Worm (Caenorhabditis elegans): ENCODE measurements around the gene ZK616.8.

ce11 chrIV:5381334-5381733, 30.7 kb downstream of the ZK616.8 start, which contains the start of gene F41H10.2:
- TF ChIP-seq nhr-23 (tag; optimal IDR thresholded peaks at IDR 0.05) (no peak), aly-2 (tag; optimal IDR thresholded peaks at IDR 0.05) (no peak), nhr-25 (tag; optimal IDR thresholded peaks at IDR 0.05) (no peak), nhr-10 (tag; optimal IDR thresholded peaks at IDR 0.05) (no peak), nhr-77 (tag; optimal IDR thresholded peaks at IDR 0.05) (no peak), blmp-1 (tag; optimal IDR thresholded peaks at IDR 0.05; ENCODE audit: insufficient read depth) (no peak), unc-62 (GFP tag; optimal IDR thresholded peaks at IDR 0.05) (no peak), nhr-11 (tag; optimal IDR thresholded peaks at IDR 0.05) (no peak), sma-3 (GFP tag; optimal IDR thresholded peaks at IDR 0.05) (no peak)

Data from whole organism, L2 larva.